Fruit fly (Drosophila melanogaster): ENCODE data around the gene Epg5.

Gene Epg5

dm6 chr3R:18758548-18759257, at the start of gene Epg5:
TSS of gene Epg5 (minus strand) at chr3R:18758873.
- TF ChIP-seq pan (optimal IDR thresholded peaks at IDR 0.05), result no peak
- no peak for TF ChIP-seq psq (optimal IDR thresholded peaks at IDR 0.05)
- TF ChIP-seq EcR (GFP tag; optimal IDR thresholded peaks at IDR 0.05), result no peak
- TF ChIP-seq Dll (optimal IDR thresholded peaks at IDR 0.05), result no peak
- no peak for TF ChIP-seq usp (GFP tag; optimal IDR thresholded peaks at IDR 0.05)
- no peak for TF ChIP-seq CG8478 (optimal IDR thresholded peaks at IDR 0.05)

DNA sequence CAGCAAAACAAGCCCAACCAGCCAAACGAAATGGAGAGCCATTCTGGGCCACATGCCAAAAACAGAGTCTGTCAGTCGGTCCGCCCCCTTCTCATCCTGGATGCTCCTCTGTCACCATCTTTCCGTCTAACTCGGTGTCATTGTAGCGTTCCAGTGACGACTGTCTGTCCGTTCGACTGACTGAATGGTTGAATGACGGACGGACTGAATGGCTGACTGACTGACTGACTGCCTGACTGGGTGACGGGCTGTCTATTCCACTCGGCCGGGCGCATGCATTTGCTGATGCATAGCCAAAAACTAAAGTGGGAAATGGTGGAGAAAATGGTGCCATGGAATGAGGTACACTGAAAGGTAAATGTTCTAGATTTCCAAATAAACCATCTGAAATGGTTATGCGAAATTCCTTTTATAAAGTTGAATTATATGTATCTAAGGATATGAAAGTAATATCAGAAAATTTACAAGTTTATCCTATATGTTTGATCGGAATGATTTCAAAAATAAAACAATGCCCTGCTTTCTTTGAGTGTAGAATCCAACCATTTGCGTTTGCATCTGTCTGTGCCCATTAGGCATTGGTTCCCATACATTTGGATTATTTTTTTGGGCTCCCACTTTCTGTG, 45.7 kb upstream of the Epg5 start:
- TF ChIP-seq psq (optimal IDR thresholded peaks at IDR 0.05) (no peak), EcR (GFP tag; optimal IDR thresholded peaks at IDR 0.05) (no peak), Dll (optimal IDR thresholded peaks at IDR 0.05) (no peak), CG8478 (optimal IDR thresholded peaks at IDR 0.05) (no peak), pan (optimal IDR thresholded peaks at IDR 0.05) (no peak), usp (GFP tag; optimal IDR thresholded peaks at IDR 0.05) (no peak)

DNA sequence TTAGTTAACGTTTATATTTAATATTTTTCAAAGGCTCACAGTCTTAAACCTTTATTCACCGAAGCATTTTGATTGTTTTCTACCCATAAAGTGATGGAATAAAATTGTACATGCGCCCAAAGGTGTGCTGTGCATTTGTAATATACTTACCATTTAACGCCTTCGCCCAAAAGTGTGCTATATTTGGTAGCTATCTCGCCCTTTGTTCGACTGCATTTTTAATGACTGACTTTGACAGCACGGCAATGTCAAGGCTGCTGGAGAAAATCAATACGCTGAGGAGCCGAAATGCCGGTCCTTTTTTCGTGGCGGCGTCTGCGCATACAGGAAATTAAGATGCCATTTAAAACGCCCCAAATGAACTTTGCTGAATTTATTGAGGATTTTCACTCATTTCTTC, 40.1 kb upstream of the Epg5 start:
- TF ChIP-seq usp (GFP tag; optimal IDR thresholded peaks at IDR 0.05) (no peak), CG8478 (optimal IDR thresholded peaks at IDR 0.05) (no peak), Dll (optimal IDR thresholded peaks at IDR 0.05) (no peak), pan (optimal IDR thresholded peaks at IDR 0.05) (no peak), psq (optimal IDR thresholded peaks at IDR 0.05) (no peak), EcR (GFP tag; optimal IDR thresholded peaks at IDR 0.05) (no peak)

DNA sequence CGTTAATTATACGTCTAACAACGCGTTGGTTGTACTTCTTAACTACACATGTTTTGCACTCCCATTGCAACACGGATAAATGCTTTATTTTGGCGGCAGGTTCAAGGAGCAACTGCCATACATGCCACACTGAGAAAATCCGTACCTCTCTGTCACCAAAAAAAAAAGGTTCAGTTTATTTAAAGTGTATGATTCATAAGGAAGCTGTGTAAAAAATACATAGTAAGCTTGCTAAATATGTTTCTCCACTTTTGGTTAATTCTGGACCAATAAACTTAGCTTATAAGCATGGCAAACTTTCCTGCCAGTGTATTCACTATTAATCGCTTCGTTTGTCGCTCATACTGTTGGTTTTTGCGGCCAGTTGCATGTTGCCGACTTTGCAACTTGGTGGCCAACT, 37.6 kb upstream of the Epg5 start:
- no peak for TF ChIP-seq EcR (GFP tag; optimal IDR thresholded peaks at IDR 0.05)
- TF ChIP-seq CG8478 (optimal IDR thresholded peaks at IDR 0.05), result no peak
- no peak for TF ChIP-seq Dll (optimal IDR thresholded peaks at IDR 0.05)
- TF ChIP-seq pan (optimal IDR thresholded peaks at IDR 0.05), result no peak
- TF ChIP-seq psq (optimal IDR thresholded peaks at IDR 0.05), result no peak

DNA sequence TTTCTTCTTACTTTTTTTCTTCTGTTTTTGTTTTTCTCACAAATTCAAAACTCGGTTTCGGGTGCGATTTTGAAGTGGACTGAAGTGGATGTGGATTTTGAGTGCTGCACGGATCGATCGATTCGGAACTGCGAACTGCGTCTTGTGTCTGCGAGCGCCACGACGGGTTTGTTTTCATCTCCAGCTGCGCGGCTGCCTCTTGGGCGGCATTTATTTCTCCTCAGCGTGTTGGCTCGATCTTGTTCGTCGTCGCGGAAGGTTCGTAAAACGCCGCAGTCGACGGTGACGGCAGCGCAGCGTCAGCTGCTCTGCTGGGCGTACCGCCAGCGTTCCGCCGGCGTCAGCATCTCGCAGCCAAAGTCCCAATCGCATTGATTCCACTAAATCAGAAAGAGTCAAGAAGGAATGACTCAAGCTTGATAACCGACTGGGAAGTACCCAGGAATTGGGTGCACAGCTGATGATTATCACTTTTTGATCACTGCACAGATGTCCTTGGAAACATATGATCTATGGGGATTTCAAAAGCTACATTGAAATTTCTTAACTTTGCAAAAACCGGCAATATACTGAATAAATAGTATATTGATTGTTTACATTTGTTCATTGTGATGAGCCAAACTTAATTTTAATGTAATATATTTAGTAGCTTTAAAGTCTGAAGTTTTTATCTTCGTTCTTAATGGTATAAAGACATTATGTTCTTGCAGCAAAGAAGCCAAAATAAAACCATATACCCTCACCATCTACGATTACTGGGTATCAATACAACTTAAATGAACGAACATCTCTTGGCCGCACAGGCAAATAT, 36.5 kb upstream of the Epg5 start, which contains the start of gene CG7720:
Gene CG7720 (minus strand): TSS at position 170 of the 811 bp plus-strand sequence.
- no peak for TF ChIP-seq CG8478 (optimal IDR thresholded peaks at IDR 0.05)
- no peak for TF ChIP-seq psq (optimal IDR thresholded peaks at IDR 0.05)
- peak; percentile 95 for TF ChIP-seq pan (optimal IDR thresholded peaks at IDR 0.05)

- TF ChIP-seq EcR (GFP tag; optimal IDR thresholded peaks at IDR 0.05), result no peak
- TF ChIP-seq usp (GFP tag; optimal IDR thresholded peaks at IDR 0.05), result no peak
- no peak for TF ChIP-seq Dll (optimal IDR thresholded peaks at IDR 0.05)
- no peak for TF ChIP-seq psq (optimal IDR thresholded peaks at IDR 0.05)
- no peak for TF ChIP-seq CG8478 (optimal IDR thresholded peaks at IDR 0.05)
- no peak for TF ChIP-seq pan (optimal IDR thresholded peaks at IDR 0.05)
These were observed 35.4 kb upstream of the Epg5 start for dm6 chr3R:18794051-18794450.

- TF ChIP-seq EcR (GFP tag; optimal IDR thresholded peaks at IDR 0.05) (no peak), CG8478 (optimal IDR thresholded peaks at IDR 0.05) (no peak), psq (optimal IDR thresholded peaks at IDR 0.05) (no peak), usp (GFP tag; optimal IDR thresholded peaks at IDR 0.05) (no peak), Dll (optimal IDR thresholded peaks at IDR 0.05) (no peak), pan (optimal IDR thresholded peaks at IDR 0.05) (no peak)
These were observed 31.9 kb upstream of the Epg5 start for dm6 chr3R:18790619-18791018.

DNA sequence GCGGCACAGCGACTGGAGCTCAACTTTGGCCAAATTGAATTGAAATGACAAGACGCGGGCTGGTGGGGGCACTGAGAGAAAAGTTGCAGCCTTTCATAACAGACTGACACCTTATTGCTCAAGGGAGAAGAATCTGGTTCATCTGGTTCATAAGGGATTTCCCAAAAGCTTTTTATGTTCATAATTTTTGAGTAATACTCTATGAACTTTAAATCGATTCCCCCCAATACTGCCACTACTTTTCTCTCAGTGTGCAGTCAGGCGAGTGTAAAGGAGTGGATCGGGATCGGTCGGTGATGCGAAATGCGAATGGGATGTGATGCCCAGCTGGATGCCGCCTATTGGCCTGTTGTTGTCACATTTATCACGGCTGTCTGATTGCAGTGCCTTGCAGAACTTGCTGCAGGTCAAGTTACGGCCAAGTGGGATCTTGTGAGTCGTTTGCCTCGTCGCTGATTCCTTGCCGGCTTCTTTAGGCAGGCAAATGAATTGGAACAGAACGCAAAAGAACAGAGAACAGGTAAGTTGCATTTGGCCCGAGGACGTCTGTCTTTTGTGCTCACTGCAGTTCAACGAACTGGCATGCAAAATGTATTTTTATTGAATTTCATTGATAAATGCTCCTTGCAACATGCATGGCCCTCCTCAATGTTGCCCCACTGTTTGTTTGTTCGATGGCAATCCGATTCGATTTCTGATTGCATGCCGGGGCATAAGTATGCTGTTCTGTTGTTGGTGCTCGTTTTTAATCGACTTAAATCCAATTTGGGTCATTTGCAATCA, 29.9 kb upstream of the Epg5 start:
- TF ChIP-seq Dll (optimal IDR thresholded peaks at IDR 0.05) (no peak), EcR (GFP tag; optimal IDR thresholded peaks at IDR 0.05) (peak in 1 of 2 experiments; percentile 65), pan (optimal IDR thresholded peaks at IDR 0.05) (no peak)

DNA sequence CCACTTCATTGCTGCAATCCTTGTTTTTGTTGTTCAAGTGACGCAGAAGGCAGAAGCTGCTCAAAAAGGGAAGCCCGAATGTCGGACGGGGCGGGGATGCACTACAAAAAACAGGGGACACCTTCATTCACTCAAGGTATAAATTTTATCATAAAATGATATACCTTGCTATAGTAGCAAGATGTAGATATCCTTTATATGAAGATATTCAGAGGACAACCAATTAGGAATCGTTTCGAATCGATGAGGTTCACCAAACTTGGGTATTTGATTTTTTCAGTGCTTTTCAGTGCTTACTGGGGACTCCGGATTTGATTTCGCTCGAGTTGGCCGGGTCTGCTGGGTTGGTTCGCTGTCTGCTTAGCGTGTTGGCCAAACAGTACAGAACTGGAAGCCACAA, 28.6 kb upstream of the Epg5 start:
- no peak for TF ChIP-seq pan (optimal IDR thresholded peaks at IDR 0.05)
- no peak for TF ChIP-seq psq (optimal IDR thresholded peaks at IDR 0.05)
- no peak for TF ChIP-seq usp (GFP tag; optimal IDR thresholded peaks at IDR 0.05)
- no peak for TF ChIP-seq Dll (optimal IDR thresholded peaks at IDR 0.05)
- TF ChIP-seq EcR (GFP tag; optimal IDR thresholded peaks at IDR 0.05), result no peak
- TF ChIP-seq CG8478 (optimal IDR thresholded peaks at IDR 0.05), result no peak

DNA sequence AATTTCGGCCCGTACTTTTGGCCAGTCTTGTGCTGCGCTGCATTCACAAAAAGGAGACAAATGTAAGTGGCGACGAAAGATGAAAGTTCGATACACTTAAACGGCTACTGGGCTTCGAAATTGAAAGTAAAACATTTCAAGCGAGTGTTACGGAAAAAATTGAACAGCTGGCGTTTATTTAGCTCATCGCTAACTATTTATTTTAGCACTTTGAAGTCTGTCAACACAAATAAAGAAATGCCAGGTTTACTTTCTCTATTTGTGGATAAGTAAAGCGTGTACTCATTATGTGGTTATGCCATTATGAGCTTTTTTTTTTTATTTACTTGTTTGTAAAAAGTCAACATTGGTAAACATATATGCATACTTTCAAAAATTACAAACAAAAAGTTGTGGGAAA, 27.1 kb upstream of the Epg5 start:
- TF ChIP-seq EcR (GFP tag; optimal IDR thresholded peaks at IDR 0.05), result no peak
- no peak for TF ChIP-seq Dll (optimal IDR thresholded peaks at IDR 0.05)
- no peak for TF ChIP-seq usp (GFP tag; optimal IDR thresholded peaks at IDR 0.05)
- no peak for TF ChIP-seq CG8478 (optimal IDR thresholded peaks at IDR 0.05)
- no peak for TF ChIP-seq pan (optimal IDR thresholded peaks at IDR 0.05)
- TF ChIP-seq psq (optimal IDR thresholded peaks at IDR 0.05), result no peak

dm6 chr3R:18783191-18783590, 24.5 kb upstream of the Epg5 start:
- no peak for TF ChIP-seq CG8478 (optimal IDR thresholded peaks at IDR 0.05)
- no peak for TF ChIP-seq pan (optimal IDR thresholded peaks at IDR 0.05)
- no peak for TF ChIP-seq psq (optimal IDR thresholded peaks at IDR 0.05)
- TF ChIP-seq usp (GFP tag; optimal IDR thresholded peaks at IDR 0.05), result no peak
- no peak for TF ChIP-seq Dll (optimal IDR thresholded peaks at IDR 0.05)
- no peak for TF ChIP-seq EcR (GFP tag; optimal IDR thresholded peaks at IDR 0.05)
